Fruit fly (Drosophila melanogaster): ENCODE measurements around the gene CG31789.
A peak's percentile ranks its signal among the peaks of the same experiment; 100 is the strongest.

CG31789 gene

DNA sequence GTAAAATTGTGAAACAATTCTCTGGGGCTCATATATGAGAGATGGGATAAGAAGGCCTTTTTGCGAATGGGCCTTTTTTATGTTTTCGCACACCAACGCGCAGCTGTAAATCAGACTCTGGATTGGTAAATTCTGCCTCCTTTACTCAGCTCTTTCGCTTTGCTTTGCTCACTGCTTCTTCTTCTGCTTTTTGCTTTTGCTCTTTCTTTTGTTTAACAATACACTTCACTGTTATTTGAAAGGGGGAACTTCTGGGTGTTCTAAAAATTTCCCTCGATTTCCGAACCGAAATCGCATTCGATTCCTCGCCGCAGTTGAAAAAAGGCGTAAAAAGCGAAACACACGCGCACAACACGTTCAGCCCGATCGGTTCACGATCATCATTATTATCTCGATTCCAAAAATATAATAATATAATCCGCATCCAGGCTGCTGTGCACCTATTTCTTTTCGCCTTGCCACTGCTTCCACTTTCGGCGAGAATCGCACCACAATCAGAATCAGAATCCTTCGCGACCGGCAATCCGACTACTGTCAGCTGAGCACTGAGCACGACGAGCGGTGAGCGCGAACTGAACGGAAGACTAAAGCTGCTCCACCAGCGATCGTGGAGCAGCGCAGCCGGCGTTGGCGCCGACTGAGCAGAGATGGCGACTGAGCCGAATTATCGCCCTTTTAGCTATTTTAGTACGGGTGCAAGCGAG is 33.9 kb upstream of the CG31789 start (continued):
- TF ChIP-seq CG12942 (GFP tag; optimal IDR thresholded peaks at IDR 0.05) = no peak
- TF ChIP-seq Abd-B (GFP tag; optimal IDR thresholded peaks at IDR 0.05) = no peak
- TF ChIP-seq CG14710 (tag; optimal IDR thresholded peaks at IDR 0.05) = no peak
- TF ChIP-seq Atf6 (GFP tag; IDR thresholded peaks at IDR 0.05) = 0 out of 2 replicates have a peak, but pooled peaks have one; percentile 36
- TF ChIP-seq gcm2 (GFP tag; optimal IDR thresholded peaks at IDR 0.05) = no peak
- TF ChIP-seq CTCF (GFP tag; optimal IDR thresholded peaks at IDR 0.05) = no peak
- TF ChIP-seq zen2 (GFP tag; IDR thresholded peaks at IDR 0.05; ENCODE audit: partially characterized antibody) = peak; percentile 24; the same call in 2 of the 3 replicates
- TF ChIP-seq CG11398 (GFP tag; optimal IDR thresholded peaks at IDR 0.05) = no peak
- TF ChIP-seq so (GFP tag; IDR thresholded peaks at IDR 0.05) = no peak; the same call in 2 of the 3 replicates
- TF ChIP-seq Drgx (GFP tag; IDR thresholded peaks at IDR 0.05) = peak; percentile 44
- TF ChIP-seq Chrac-16 (GFP tag; optimal IDR thresholded peaks at IDR 0.05) = no peak
- no peak for TF ChIP-seq CG4404 (GFP tag; IDR thresholded peaks at IDR 0.05)
- no peak for TF ChIP-seq danr (GFP tag; IDR thresholded peaks at IDR 0.05)
- no peak for TF ChIP-seq tin (GFP tag; optimal IDR thresholded peaks at IDR 0.05)
- TF ChIP-seq CG12769 (tag; optimal IDR thresholded peaks at IDR 0.05) = peak; percentile 45
- no peak for TF ChIP-seq CG7357 (GFP tag; IDR thresholded peaks at IDR 0.05)
- no peak for TF ChIP-seq gem (tag; optimal IDR thresholded peaks at IDR 0.05)
- TF ChIP-seq CG11456 (GFP tag; IDR thresholded peaks at IDR 0.05) = no peak
- no peak for TF ChIP-seq dan (GFP tag; IDR thresholded peaks at IDR 0.05)
- peak; percentile 30 for TF ChIP-seq ftz-f1 (GFP tag; optimal IDR thresholded peaks at IDR 0.05)
- TF ChIP-seq CG18262 (tag; optimal IDR thresholded peaks at IDR 0.05) = no peak
- no peak for TF ChIP-seq CG14965 (GFP tag; optimal IDR thresholded peaks at IDR 0.05; ENCODE audit: borderline replicate concordance)
- TF ChIP-seq CG14050 (GFP tag; IDR thresholded peaks at IDR 0.05) = no peak
- TF ChIP-seq tgo (GFP tag; IDR thresholded peaks at IDR 0.05) = no peak; the same call in 2 of the 3 replicates
- no peak for TF ChIP-seq gce (GFP tag; IDR thresholded peaks at IDR 0.05)
- no peak for TF ChIP-seq tup (GFP tag; optimal IDR thresholded peaks at IDR 0.05)
- peak; percentile 59; the same call in 1 of the 3 replicates for TF ChIP-seq row (GFP tag; IDR thresholded peaks at IDR 0.05)
- TF ChIP-seq CG2199 (GFP tag; IDR thresholded peaks at IDR 0.05) = peak; percentile 83
- no peak for TF ChIP-seq TFAM (GFP tag; optimal IDR thresholded peaks at IDR 0.05)
- TF ChIP-seq Nf-YB (GFP tag; optimal IDR thresholded peaks at IDR 0.05) = no peak
- TF ChIP-seq Xbp1 (GFP tag; optimal IDR thresholded peaks at IDR 0.05) = no peak
- no peak for TF ChIP-seq CG31365 (tag; optimal IDR thresholded peaks at IDR 0.05)
- no peak for TF ChIP-seq seq (GFP tag; IDR thresholded peaks at IDR 0.05)
- 0 out of 3 replicates have a peak, but pooled peaks have one; percentile 18 for TF ChIP-seq Doc3 (GFP tag; IDR thresholded peaks at IDR 0.05; ENCODE audit: partially characterized antibody)
- TF ChIP-seq CG4282 (GFP tag; optimal IDR thresholded peaks at IDR 0.05) = no peak
- TF ChIP-seq BEAF-32 (GFP tag; optimal IDR thresholded peaks at IDR 0.05) = no peak
- TF ChIP-seq Gug (GFP tag; IDR thresholded peaks at IDR 0.05) = 0 out of 4 replicates have a peak, but pooled peaks have one; percentile 14
- no peak for TF ChIP-seq Sox100B (GFP tag; optimal IDR thresholded peaks at IDR 0.05)
- TF ChIP-seq CG12104 (GFP tag; optimal IDR thresholded peaks at IDR 0.05) = no peak
- no peak for TF ChIP-seq pnt (GFP tag; optimal IDR thresholded peaks at IDR 0.05)
- TF ChIP-seq lbe (GFP tag; optimal IDR thresholded peaks at IDR 0.05) = no peak
- no peak for TF ChIP-seq btn (GFP tag; optimal IDR thresholded peaks at IDR 0.05)
- TF ChIP-seq aop (GFP tag; IDR thresholded peaks at IDR 0.05) = no peak
- TF ChIP-seq lola (GFP tag; optimal IDR thresholded peaks at IDR 0.05) = no peak
- TF ChIP-seq Rfx (GFP tag; IDR thresholded peaks at IDR 0.05) = peak; percentile 41; the same call in 1 of the 2 replicates
- TF ChIP-seq grau (tag; optimal IDR thresholded peaks at IDR 0.05) = no peak
- no peak for TF ChIP-seq pan (optimal IDR thresholded peaks at IDR 0.05)
- TF ChIP-seq pan (GFP tag; optimal IDR thresholded peaks at IDR 0.05 in 1 of 2, IDR thresholded peaks at IDR 0.05 in 1 of 2) = no peak
- TF ChIP-seq bcd (GFP tag; optimal IDR thresholded peaks at IDR 0.05) = peak; percentile 19
- peak; percentile 13 for TF ChIP-seq shn (GFP tag; optimal IDR thresholded peaks at IDR 0.05)
- TF ChIP-seq B-H2 (GFP tag; optimal IDR thresholded peaks at IDR 0.05) = peak; percentile 9
